Fruit fly (Drosophila melanogaster) whole organism, pupa: ENCODE data around the gene CG5078.

Experiments
- CG10348 ChIP-seq: fragments of 200-800 bp; sonication (Bioruptor generic); IDR thresholded peaks from 2 replicates; pipeline ENCODE4 v1.3.6; 2022; ENCODE audit warnings: missing biosample characterization, missing genetic modification characterization
- CG12605 ChIP-seq: fragments of 200-800 bp; sonication (Bioruptor generic); IDR thresholded peaks from 2 replicates; pipeline ENCODE4 v1.3.6; 2022; ENCODE audit warnings: missing biosample characterization, missing genetic modification characterization
- CG13204 ChIP-seq: fragments of 200-800 bp; sonication (Bioruptor generic); optimal IDR thresholded peaks from 2 replicates; lab custom pipeline; 2018; ENCODE audit warnings: missing biosample characterization, mild to moderate bottlenecking, missing genetic modification characterization, moderate library complexity
- CG14655 ChIP-seq: fragments of 200-800 bp; sonication (Bioruptor generic); optimal IDR thresholded peaks from 3 replicates; lab custom pipeline; 2017; ENCODE audit warnings: mild to moderate bottlenecking, missing biosample characterization, missing genetic modification reagents, missing genetic modification characterization
- CG15710 ChIP-seq: fragments of 200-800 bp; sonication (Bioruptor generic); optimal IDR thresholded peaks from 2 replicates; lab custom pipeline; 2018; ENCODE audit warnings: missing biosample characterization, mild to moderate bottlenecking, missing genetic modification characterization, moderate library complexity
- CG17806 ChIP-seq: fragments of 200-800 bp; sonication (Bioruptor generic); optimal IDR thresholded peaks from 2 replicates; lab custom pipeline; 2018; ENCODE audit warnings: missing biosample characterization, mild to moderate bottlenecking, missing genetic modification characterization, moderate library complexity
- CG32121 ChIP-seq: fragments of 200-800 bp; sonication (Bioruptor generic); IDR thresholded peaks from 2 replicates; pipeline ENCODE4 v1.3.6; 2022; ENCODE audit warnings: missing biosample characterization, missing genetic modification characterization
- CG34367 ChIP-seq: fragments of 200-800 bp; sonication (Bioruptor generic); optimal IDR thresholded peaks from 2 replicates; lab custom pipeline; 2018; ENCODE audit warnings: missing biosample characterization, mild to moderate bottlenecking, missing genetic modification characterization
- CG4496 ChIP-seq: fragments of 200-800 bp; sonication (Bioruptor generic); IDR thresholded peaks from 3 replicates; pipeline ENCODE4 v1.3.6; 2022; ENCODE audit warnings: missing biosample characterization, missing genetic modification characterization
- CG8159 ChIP-seq: fragments of 200-800 bp; sonication (Bioruptor generic); optimal IDR thresholded peaks from 3 replicates; lab custom pipeline; 2018; ENCODE audit warnings: missing biosample characterization, mild to moderate bottlenecking, missing genetic modification characterization, moderate library complexity
- CG8301 ChIP-seq: fragments of 200-800 bp; sonication (Bioruptor generic); optimal IDR thresholded peaks from 2 replicates; lab custom pipeline; 2018; ENCODE audit warnings: missing biosample characterization, mild to moderate bottlenecking, missing genetic modification characterization
- CG9948 ChIP-seq: fragments of 200-800 bp; sonication (Bioruptor generic); optimal IDR thresholded peaks from 2 replicates; lab custom pipeline; 2018; ENCODE audit warnings: missing biosample characterization, mild to moderate bottlenecking, missing genetic modification characterization, moderate library complexity
- D1 ChIP-seq: fragments of 200-800 bp; sonication (Bioruptor generic); optimal IDR thresholded peaks from 2 replicates; lab custom pipeline; 2018; ENCODE audit warnings: missing biosample characterization, mild to moderate bottlenecking, missing genetic modification characterization, moderate library complexity
- EcR ChIP-seq: fragments of 200-800 bp; sonication (Bioruptor generic); optimal IDR thresholded peaks from 3 replicates; lab custom pipeline; 2019; ENCODE audit warnings: missing biosample characterization, missing genetic modification characterization, mild to moderate bottlenecking, moderate library complexity, missing genetic modification reagents
- Ets98B ChIP-seq: fragments of 200-800 bp; sonication (Bioruptor generic); IDR thresholded peaks from 2 replicates; pipeline ENCODE4 v1.3.6; 2022; ENCODE audit warnings: missing biosample characterization, missing genetic modification characterization
- Pif1A ChIP-seq: fragments of 200-800 bp; sonication (Bioruptor generic); optimal IDR thresholded peaks from 3 replicates; lab custom pipeline; 2016; ENCODE audit warnings: missing biosample characterization, missing genetic modification characterization
- Pif1B ChIP-seq: fragments of 200-800 bp; sonication (Bioruptor generic); optimal IDR thresholded peaks from 3 replicates; lab custom pipeline; 2016; ENCODE audit warnings: missing biosample characterization, missing genetic modification characterization
- Snoo ChIP-seq: fragments of 200-800 bp; sonication (Bioruptor generic); optimal IDR thresholded peaks from 3 replicates; lab custom pipeline; 2017; ENCODE audit warnings: missing biosample characterization, mild to moderate bottlenecking, missing genetic modification characterization, inconsistent platforms
- fd96Ca ChIP-seq: fragments of 200-800 bp; sonication (Bioruptor generic); IDR thresholded peaks from 3 replicates; pipeline ENCODE4 v1.3.6; 2022; ENCODE audit warnings: missing biosample characterization, missing genetic modification characterization
- gl ChIP-seq: fragments of 200-800 bp; sonication (Bioruptor generic); optimal IDR thresholded peaks from 2 replicates; lab custom pipeline; 2018; ENCODE audit warnings: missing biosample characterization, mild to moderate bottlenecking, missing genetic modification characterization
- rn ChIP-seq: fragments of 200-800 bp; sonication (Bioruptor generic); IDR thresholded peaks from 2 replicates; pipeline ENCODE4 v1.3.6; 2022; ENCODE audit warnings: missing biosample characterization, missing genetic modification characterization

Gene CG5078

DNA sequence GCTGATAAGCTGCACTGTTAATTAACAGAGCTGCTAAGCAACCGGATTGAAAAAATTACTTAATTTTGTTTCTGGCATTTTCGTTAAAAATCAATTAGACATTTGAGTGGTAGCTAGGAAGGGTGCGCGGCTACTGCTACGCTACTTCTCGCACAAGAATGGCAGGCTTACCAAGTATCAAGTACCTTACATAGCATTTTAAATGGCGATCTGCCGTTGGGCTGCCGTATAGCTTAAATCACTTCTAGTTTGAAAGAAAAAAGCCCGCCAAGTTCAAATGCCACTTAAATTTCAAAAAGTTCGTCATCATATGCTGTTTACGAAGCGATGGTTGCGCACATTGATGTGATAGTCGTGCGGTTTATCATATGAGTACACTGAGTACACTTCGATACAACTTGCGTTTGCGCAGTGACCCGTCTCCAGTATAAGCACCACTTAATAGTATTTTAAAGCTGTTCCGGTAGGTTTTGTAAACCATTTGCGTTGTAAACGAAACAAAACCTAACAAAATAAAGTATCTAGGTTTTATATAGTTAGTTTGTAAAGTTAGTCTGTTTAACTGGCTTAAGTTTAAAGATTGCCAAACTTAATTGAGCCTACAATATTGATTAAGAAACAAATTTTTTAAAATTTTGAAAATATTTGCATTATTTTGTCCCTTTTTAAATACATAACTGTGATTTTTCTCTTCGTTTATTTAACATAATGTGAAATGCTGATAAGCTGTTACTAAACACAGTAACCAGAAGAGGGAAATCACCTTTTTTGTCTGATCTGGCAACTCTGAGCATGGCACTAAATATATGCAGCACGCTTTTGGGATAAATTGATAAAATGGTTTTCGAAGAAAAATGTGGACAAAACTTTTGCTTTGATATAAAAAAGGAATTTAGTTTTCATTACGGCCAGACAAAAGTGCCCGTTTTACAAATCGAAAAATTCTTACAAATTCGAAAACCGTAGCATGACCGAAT lies 35.4 kb downstream of the CG5078 start:
- TF ChIP-seq EcR, result no peak
- TF ChIP-seq CG10348, result no peak
- TF ChIP-seq D1 (tag; lab: Kevin White, UChicago), result peak; percentile 41
- TF ChIP-seq CG14655, result no peak
- TF ChIP-seq gl (tag; lab: Kevin White, UChicago), result no peak
- TF ChIP-seq Pif1B (GFP tag; lab: Kevin White, UChicago), result no peak
- TF ChIP-seq Snoo (tag; lab: Kevin White, UChicago), result no peak

DNA sequence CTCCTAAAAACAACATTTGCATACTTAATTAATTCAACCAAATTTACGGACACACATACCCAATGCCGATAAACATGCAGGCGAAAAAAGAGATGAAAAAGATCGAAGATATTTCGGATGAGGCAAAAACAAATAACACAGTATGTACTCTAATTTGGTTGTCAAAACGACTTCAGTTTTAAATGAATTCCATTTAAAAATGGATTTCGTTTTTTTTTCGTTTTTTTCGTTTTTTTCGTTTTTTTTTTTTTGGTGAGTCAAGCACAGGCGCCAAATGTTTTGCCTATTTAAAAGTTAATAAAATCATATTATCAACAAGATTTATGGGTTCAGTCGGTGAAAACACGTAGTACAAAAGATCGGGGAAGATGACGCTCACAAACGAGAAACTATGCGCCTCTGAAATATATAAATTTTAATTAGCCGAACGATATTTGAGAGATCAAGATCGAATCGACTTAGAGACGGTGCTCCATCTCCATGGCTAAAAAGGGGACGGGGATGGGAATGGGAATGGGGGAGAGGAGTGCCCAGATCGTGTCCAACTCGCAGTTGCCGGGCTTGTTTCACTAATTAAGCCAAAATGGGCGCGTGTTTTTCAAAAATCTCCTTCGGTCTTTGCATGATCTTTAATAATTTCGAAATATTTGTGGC lies 42.5 kb downstream of the CG5078 start:
- TF ChIP-seq CG9948, result no peak

DNA sequence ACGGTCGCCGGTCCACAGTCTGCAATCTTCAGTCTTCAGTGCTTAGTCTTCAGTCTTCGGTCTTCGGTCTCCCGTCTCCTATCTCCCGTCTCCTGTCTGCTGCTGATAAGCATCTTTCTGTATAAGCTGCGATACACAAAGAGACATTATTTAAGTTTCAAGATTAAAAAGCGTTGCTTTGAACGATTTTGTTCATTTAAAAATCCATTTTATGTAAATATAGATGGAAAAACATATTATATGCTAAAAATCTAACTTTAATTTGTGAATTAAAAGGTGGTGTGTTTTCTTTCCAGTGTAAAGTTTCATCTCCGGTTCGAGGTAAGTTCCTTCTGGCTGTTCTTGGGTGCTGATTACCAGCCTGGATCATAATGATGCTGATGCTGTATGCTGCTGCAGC lies 43.5 kb downstream of the CG5078 start:
- TF ChIP-seq CG8301 (tag; lab: Kevin White, UChicago), result peak; percentile 53
- peak; percentile 72 for TF ChIP-seq Snoo (tag; lab: Kevin White, UChicago)
- TF ChIP-seq CG13204 (GFP tag; lab: Kevin White, UChicago), result peak; percentile 28
- TF ChIP-seq CG17806 (tag; lab: Kevin White, UChicago), result peak; percentile 84
- TF ChIP-seq CG10348, result no peak
- TF ChIP-seq CG8159 (tag; lab: Kevin White, UChicago), result peak; percentile 77
- TF ChIP-seq CG32121, result no peak
- TF ChIP-seq CG14655, result peak; percentile 64
- peak; percentile 70 for TF ChIP-seq CG15710 (tag; lab: Kevin White, UChicago)
- TF ChIP-seq Pif1A, result peak; percentile 42
- peak; percentile 41 for TF ChIP-seq Pif1B (GFP tag; lab: Kevin White, UChicago)
- TF ChIP-seq fd96Ca, result no peak
- peak; percentile 20 for TF ChIP-seq EcR
- TF ChIP-seq CG34367 (tag; lab: Kevin White, UChicago), result peak; percentile 77
- peak; percentile 77 for TF ChIP-seq CG9948
- peak; percentile 54 for TF ChIP-seq gl (tag; lab: Kevin White, UChicago)
- no peak for TF ChIP-seq rn (GFP tag; lab: Robert Waterston, UW)
- TF ChIP-seq D1 (tag; lab: Kevin White, UChicago), result peak; percentile 45
- no peak for TF ChIP-seq CG4496 (GFP tag; lab: Robert Waterston, UW)
- TF ChIP-seq CG12605, result 0 out of 2 replicates have a peak, but pooled peaks have one; percentile 27
- TF ChIP-seq Ets98B (GFP tag; lab: Robert Waterston, UW), result no peak
- TF ChIP-seq, all 21 proteins: peak for 15

DNA sequence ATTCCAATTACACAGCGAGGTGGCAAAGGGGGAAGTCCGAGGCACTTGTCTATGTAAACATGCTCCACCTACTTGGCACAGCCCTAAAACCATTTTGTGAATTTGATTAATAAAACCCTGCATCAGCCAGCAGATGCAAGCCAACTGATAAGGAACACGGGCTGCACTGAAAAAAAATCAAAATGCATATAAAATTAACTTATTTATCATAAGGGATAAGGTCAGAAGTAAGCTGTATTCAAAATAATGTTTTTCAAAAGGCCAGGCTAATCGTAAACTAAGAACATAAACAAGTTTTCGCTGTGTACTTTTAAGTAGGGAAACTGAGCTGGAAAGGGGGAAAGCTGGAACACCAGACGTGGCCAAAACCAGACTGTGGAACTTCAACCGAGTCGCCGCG lies 46.0 kb downstream of the CG5078 start:
- peak; percentile 63 for TF ChIP-seq CG15710 (tag; lab: Kevin White, UChicago)
- peak; percentile 70; the same call in 1 of the 3 replicates for TF ChIP-seq CG4496 (GFP tag; lab: Robert Waterston, UW)
- no peak for TF ChIP-seq D1 (tag; lab: Kevin White, UChicago)
- no peak for TF ChIP-seq EcR
- peak; percentile 43 for TF ChIP-seq CG34367 (tag; lab: Kevin White, UChicago)
- TF ChIP-seq CG9948, result peak; percentile 57
- peak; percentile 73 for TF ChIP-seq Pif1B (GFP tag; lab: Kevin White, UChicago)
- no peak for TF ChIP-seq CG13204 (GFP tag; lab: Kevin White, UChicago)
- TF ChIP-seq Pif1A, result peak; percentile 71
- TF ChIP-seq CG8301 (tag; lab: Kevin White, UChicago), result peak; percentile 63
- TF ChIP-seq Snoo (tag; lab: Kevin White, UChicago), result peak; percentile 44
- 0 out of 2 replicates have a peak, but pooled peaks have one; percentile 13 for TF ChIP-seq rn (GFP tag; lab: Robert Waterston, UW)
- TF ChIP-seq fd96Ca, result peak; percentile 64; the same call in 2 of the 3 replicates
- no peak for TF ChIP-seq CG10348
- TF ChIP-seq CG8159 (tag; lab: Kevin White, UChicago), result peak; percentile 68
- TF ChIP-seq CG32121, result no peak
- peak; percentile 77 for TF ChIP-seq CG14655
- TF ChIP-seq gl (tag; lab: Kevin White, UChicago), result peak; percentile 34
- TF ChIP-seq CG12605, result peak; percentile 54; the same call in 1 of the 2 replicates
- 0 out of 2 replicates have a peak, but pooled peaks have one; percentile 30 for TF ChIP-seq Ets98B (GFP tag; lab: Robert Waterston, UW)
- TF ChIP-seq CG17806 (tag; lab: Kevin White, UChicago), result peak; percentile 71

DNA sequence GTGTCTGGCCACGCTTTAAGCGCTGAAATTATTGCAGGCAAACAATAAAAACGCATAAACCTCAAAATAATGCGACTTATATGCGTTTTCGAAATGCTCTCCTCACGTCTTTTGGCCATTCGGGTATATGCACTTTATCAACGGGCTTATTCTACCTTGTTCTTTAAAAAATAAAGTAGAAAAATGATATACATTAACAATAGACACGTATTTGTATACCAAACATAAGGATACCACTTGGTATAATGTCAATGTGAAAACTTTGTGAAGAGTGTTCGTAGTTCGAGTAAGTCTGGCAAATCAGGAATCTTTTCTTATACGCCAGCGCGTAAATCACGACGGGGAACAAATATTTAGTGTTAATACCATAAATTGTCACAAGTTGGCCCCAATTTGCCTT lies 50.5 kb downstream of the CG5078 start:
- TF ChIP-seq CG9948 (peak; percentile 61), fd96Ca (no peak), Ets98B (GFP tag; lab: Robert Waterston, UW) (no peak), CG34367 (tag; lab: Kevin White, UChicago) (peak; percentile 71), CG15710 (tag; lab: Kevin White, UChicago) (peak; percentile 82), EcR (peak; percentile 14), Pif1A (peak; percentile 61), CG13204 (GFP tag; lab: Kevin White, UChicago) (peak; percentile 16), CG32121 (no peak), CG12605 (no peak), CG8159 (tag; lab: Kevin White, UChicago) (peak; percentile 84), CG4496 (GFP tag; lab: Robert Waterston, UW) (peak; percentile 43; the same call in 1 of the 3 replicates), CG10348 (no peak), gl (tag; lab: Kevin White, UChicago) (peak; percentile 34), Snoo (tag; lab: Kevin White, UChicago) (peak; percentile 80), Pif1B (GFP tag; lab: Kevin White, UChicago) (peak; percentile 65), D1 (tag; lab: Kevin White, UChicago) (no peak), rn (GFP tag; lab: Robert Waterston, UW) (no peak), CG17806 (tag; lab: Kevin White, UChicago) (peak; percentile 75), CG14655 (peak; percentile 34), CG8301 (tag; lab: Kevin White, UChicago) (peak; percentile 12)
